Fruit fly (Drosophila melanogaster) S2 (cell line): ENCODE results near the gene Rel.

ENCODE experiments used
- CG8478 ChIP-seq: fragments of >200 bp; optimal IDR thresholded peaks from 2 replicates; lab custom pipeline; 2018
- CTCF ChIP-seq, 2 experiments: fragments of >200 bp; optimal IDR thresholded peaks; 2 replicates each; lab custom pipeline; 2018

- TF ChIP-seq CG8478 (lab: Kevin White, UChicago): no peak
- TF ChIP-seq CTCF (optimal IDR thresholded peaks at IDR 0.05; lab: Kevin White, UChicago): no peak
These were observed 39.6 kb downstream of the Rel start, which contains the start of gene CG11983 for dm6 chr3R:9008202-9008601.
